Fruit fly (Drosophila melanogaster) whole organism, embryonic: ENCODE data around the gene CG10431.

Source experiments
- Abd-B ChIP-seq: fragments of 200-800 bp; sonication (Bioruptor generic); optimal IDR thresholded peaks from 2 replicates; lab custom pipeline; 2018; ENCODE audit warnings: missing biosample characterization, mild to moderate bottlenecking, missing genetic modification characterization, moderate library complexity
- Ada2b ChIP-seq: fragments of 200-800 bp; sonication (Bioruptor generic); IDR thresholded peaks from 2 replicates; pipeline ENCODE4 v1.3.6; 2022; ENCODE audit warnings: missing biosample characterization, missing genetic modification characterization
- Bteb2 ChIP-seq: fragments of 200-800 bp; sonication (Bioruptor generic); optimal IDR thresholded peaks from 2 replicates; lab custom pipeline; 2016; ENCODE audit warnings: missing biosample characterization, missing genetic modification characterization
- CG11093 ChIP-seq: fragments of 200-800 bp; sonication (Bioruptor generic); IDR thresholded peaks from 3 replicates; pipeline ENCODE4 v1.3.6; 2022; ENCODE audit warnings: missing biosample characterization, missing genetic modification characterization
- CG11504 ChIP-seq: fragments of 200-800 bp; sonication (Bioruptor generic); optimal IDR thresholded peaks from 3 replicates; lab custom pipeline; 2019; ENCODE audit warnings: missing biosample characterization, mild to moderate bottlenecking, missing genetic modification characterization, moderate library complexity
- CG12155 ChIP-seq: fragments of 200-800 bp; sonication (Bioruptor generic); optimal IDR thresholded peaks from 3 replicates; lab custom pipeline; 2016; ENCODE audit warnings: missing biosample characterization, missing genetic modification characterization
- CG12299 ChIP-seq: fragments of 200-800 bp; sonication (Bioruptor generic); optimal IDR thresholded peaks from 2 replicates; lab custom pipeline; 2018; ENCODE audit warnings: missing biosample characterization, mild to moderate bottlenecking, missing genetic modification characterization
- CG13296 ChIP-seq: fragments of 200-800 bp; sonication (Bioruptor generic); optimal IDR thresholded peaks from 3 replicates; lab custom pipeline; 2018; ENCODE audit warnings: missing biosample characterization, mild to moderate bottlenecking, missing genetic modification characterization
- CG15011 ChIP-seq: fragments of 200-800 bp; sonication (Bioruptor generic); optimal IDR thresholded peaks from 3 replicates; lab custom pipeline; 2018; ENCODE audit warnings: missing biosample characterization, mild to moderate bottlenecking, missing genetic modification characterization
- CG17612 ChIP-seq: fragments of 200-800 bp; sonication (Bioruptor generic); IDR thresholded peaks from 2 replicates; pipeline ENCODE4 v1.3.6; 2022; ENCODE audit warnings: missing biosample characterization, missing genetic modification characterization
- CG17829 ChIP-seq: fragments of 200-800 bp; optimal IDR thresholded peaks from 2 replicates; lab custom pipeline; 2019; ENCODE audit warnings: missing biosample characterization, mild to moderate bottlenecking, missing genetic modification characterization, moderate library complexity
- CG17912 ChIP-seq: fragments of 200-800 bp; sonication (Bioruptor generic); optimal IDR thresholded peaks from 2 replicates; lab custom pipeline; 2018; ENCODE audit warnings: missing biosample characterization, mild to moderate bottlenecking, missing genetic modification characterization
- CG32767 ChIP-seq: fragments of 200-800 bp; sonication (Bioruptor generic); IDR thresholded peaks from 2 replicates; pipeline ENCODE4 v1.3.6; 2022; ENCODE audit warnings: missing biosample characterization, missing genetic modification characterization
- CG5180 ChIP-seq: fragments of 200-800 bp; sonication (Bioruptor generic); optimal IDR thresholded peaks from 3 replicates; lab custom pipeline; 2017; ENCODE audit warnings: missing biosample characterization, missing genetic modification characterization, mild to moderate bottlenecking, moderate library complexity, missing genetic modification reagents
- CG6175 ChIP-seq: fragments of 200-800 bp; sonication (Bioruptor generic); IDR thresholded peaks from 3 replicates; pipeline ENCODE4 v1.3.6; 2022; ENCODE audit warnings: missing biosample characterization, missing genetic modification characterization
- CG8089 ChIP-seq: fragments of 200-800 bp; sonication (Bioruptor generic); optimal IDR thresholded peaks from 3 replicates; lab custom pipeline; 2016; ENCODE audit warnings: missing biosample characterization, missing genetic modification characterization
- CG8290 ChIP-seq, 3 experiments: fragments of 200-800 bp; sonication (Bioruptor generic); optimal IDR thresholded peaks; 2 replicates each; lab custom pipeline; 2016 to 2019; ENCODE audit warnings: missing biosample characterization in 3 of 3, missing genetic modification characterization in 3 of 3, mild to moderate bottlenecking in 2 of 3, moderate library complexity in 1 of 3
- CG8765 ChIP-seq: fragments of 200-800 bp; sonication (Bioruptor generic); IDR thresholded peaks from 2 replicates; pipeline ENCODE4 v1.3.6; 2022; ENCODE audit warnings: missing biosample characterization, missing genetic modification characterization
- CG8944 ChIP-seq: fragments of 200-800 bp; sonication (Bioruptor generic); optimal IDR thresholded peaks from 3 replicates; lab custom pipeline; 2016; ENCODE audit warnings: missing biosample characterization, missing genetic modification characterization
- CHES-1-like ChIP-seq: fragments of 200-800 bp; sonication (Bioruptor generic); optimal IDR thresholded peaks from 2 replicates; lab custom pipeline; 2016; ENCODE audit warnings: missing biosample characterization, missing genetic modification characterization
- Doc2 ChIP-seq: fragments of 200-800 bp; sonication (Bioruptor generic); IDR thresholded peaks from 2 replicates; pipeline ENCODE4 v1.3.6; 2022; ENCODE audit warnings: missing biosample characterization, missing genetic modification characterization
- Dref ChIP-seq: fragments of 200-800 bp; sonication (Bioruptor generic); IDR thresholded peaks from 2 replicates; pipeline ENCODE4 v1.3.6; 2022; ENCODE audit warnings: missing biosample characterization, missing genetic modification characterization
- ERR ChIP-seq: fragments of 200-800 bp; sonication (Bioruptor generic); optimal IDR thresholded peaks from 2 replicates; lab custom pipeline; 2016; ENCODE audit warnings: missing biosample characterization, missing genetic modification characterization
- Hr39 ChIP-seq: fragments of >200 bp; optimal IDR thresholded peaks from 2 replicates; lab custom pipeline; 2017
- Jarid2 ChIP-seq: fragments of 200-800 bp; sonication (Bioruptor generic); optimal IDR thresholded peaks from 3 replicates; lab custom pipeline; 2017; ENCODE audit warnings: mild to moderate bottlenecking, missing biosample characterization, missing genetic modification reagents, missing genetic modification characterization
- MTF-1 ChIP-seq: fragments of 200-800 bp; sonication (Bioruptor generic); optimal IDR thresholded peaks from 2 replicates; lab custom pipeline; 2018; ENCODE audit warnings: missing biosample characterization, mild to moderate bottlenecking, missing genetic modification characterization, borderline replicate concordance
- Mad ChIP-seq: fragments of 200-800 bp; sonication (Bioruptor generic); optimal IDR thresholded peaks from 2 replicates; lab custom pipeline; 2016; ENCODE audit warnings: missing biosample characterization, missing genetic modification characterization
- Neu2 ChIP-seq: fragments of 200-800 bp; sonication (Bioruptor generic); optimal IDR thresholded peaks from 3 replicates; lab custom pipeline; 2016; ENCODE audit warnings: missing biosample characterization, missing genetic modification characterization, borderline replicate concordance
- amos ChIP-seq: fragments of 200-800 bp; sonication (Bioruptor generic); IDR thresholded peaks from 2 replicates; pipeline ENCODE4 v1.3.6; 2022; ENCODE audit warnings: missing biosample characterization, missing genetic modification characterization; ENCODE audit not compliant: partially characterized antibody
- chif ChIP-seq, 2 experiments: fragments of 200-800 bp; sonication (Bioruptor generic); optimal IDR thresholded peaks; 3 replicates each; lab custom pipeline; 2016; ENCODE audit warnings: missing biosample characterization in 2 of 2, missing genetic modification characterization in 2 of 2
- dysf ChIP-seq: fragments of 200-800 bp; sonication (Bioruptor generic); IDR thresholded peaks from 3 replicates; pipeline ENCODE4 v1.3.6; 2022; ENCODE audit warnings: missing biosample characterization, missing genetic modification characterization
- esg ChIP-seq: fragments of 200-800 bp; sonication (Bioruptor generic); conservative IDR thresholded peaks from 2 replicates; pipeline ENCODE4 v1.3.6; 2022; ENCODE audit warnings: missing biosample characterization, missing genetic modification characterization
- ewg ChIP-seq: fragments of 200-800 bp; sonication (Bioruptor generic); optimal IDR thresholded peaks from 3 replicates; lab custom pipeline; 2017; ENCODE audit warnings: mild to moderate bottlenecking, missing biosample characterization, missing genetic modification reagents, missing genetic modification characterization
- fd102C ChIP-seq: fragments of 200-800 bp; sonication (Bioruptor generic); optimal IDR thresholded peaks from 2 replicates; lab custom pipeline; 2018; ENCODE audit warnings: missing biosample characterization, mild to moderate bottlenecking, missing genetic modification characterization, moderate library complexity
- fru ChIP-seq: fragments of >200 bp; optimal IDR thresholded peaks from 2 replicates; lab custom pipeline; 2017
- gce ChIP-seq: fragments of 200-800 bp; sonication (Bioruptor generic); IDR thresholded peaks from 3 replicates; pipeline ENCODE4 v1.3.6; 2022; ENCODE audit warnings: missing biosample characterization, missing genetic modification characterization
- gcm2 ChIP-seq: fragments of 200-800 bp; sonication (Bioruptor generic); optimal IDR thresholded peaks from 2 replicates; lab custom pipeline; 2016; ENCODE audit warnings: missing biosample characterization, missing genetic modification characterization
- gsb ChIP-seq: fragments of 200-800 bp; sonication (Bioruptor generic); IDR thresholded peaks from 2 replicates; pipeline ENCODE4 v1.3.6; 2022; ENCODE audit warnings: missing biosample characterization, missing genetic modification characterization
- h ChIP-seq: fragments of >200 bp; optimal IDR thresholded peaks from 2 replicates; lab custom pipeline; 2017
- insv ChIP-seq, 2 experiments: fragments of 200-800 bp; sonication (Bioruptor generic); optimal IDR thresholded peaks; 3 replicates each; lab custom pipeline; 2016 to 2018; ENCODE audit warnings: missing biosample characterization in 2 of 2, missing genetic modification characterization in 2 of 2
- jigr1 ChIP-seq: fragments of 200-800 bp; sonication (Bioruptor generic); IDR thresholded peaks from 3 replicates; pipeline ENCODE4 v1.3.6; 2022; ENCODE audit warnings: missing biosample characterization, missing genetic modification characterization
- jumu ChIP-seq: fragments of 200-800 bp; sonication (Bioruptor generic); optimal IDR thresholded peaks from 3 replicates; lab custom pipeline; 2016; ENCODE audit warnings: missing biosample characterization, missing genetic modification characterization
- klu ChIP-seq: fragments of 200-800 bp; sonication (Bioruptor generic); IDR thresholded peaks from 2 replicates; pipeline ENCODE4 v1.3.6; 2022; ENCODE audit warnings: missing biosample characterization, missing genetic modification characterization
- onecut ChIP-seq: fragments of 200-800 bp; sonication (Bioruptor generic); IDR thresholded peaks from 2 replicates; pipeline ENCODE4 v1.3.6; 2022; ENCODE audit warnings: missing biosample characterization, missing genetic modification characterization
- p53 ChIP-seq: fragments of 200-800 bp; sonication (Bioruptor generic); optimal IDR thresholded peaks from 2 replicates; lab custom pipeline; 2016; ENCODE audit warnings: missing biosample characterization, missing genetic modification characterization
- slp2 ChIP-seq: fragments of 200-800 bp; sonication (Bioruptor generic); optimal IDR thresholded peaks from 2 replicates; lab custom pipeline; 2016; ENCODE audit warnings: missing biosample characterization, missing genetic modification characterization
- sqz ChIP-seq: fragments of 200-800 bp; sonication (Bioruptor generic); optimal IDR thresholded peaks from 3 replicates; lab custom pipeline; 2018; ENCODE audit warnings: missing biosample characterization, mild to moderate bottlenecking, missing genetic modification characterization
- stwl ChIP-seq: fragments of 200-800 bp; sonication (Bioruptor generic); optimal IDR thresholded peaks from 3 replicates; lab custom pipeline; 2018; ENCODE audit warnings: missing biosample characterization, mild to moderate bottlenecking, missing genetic modification characterization, moderate library complexity
- tap ChIP-seq: fragments of 200-800 bp; optimal IDR thresholded peaks from 3 replicates; lab custom pipeline; 2019; ENCODE audit warnings: missing biosample characterization, mild to moderate bottlenecking, missing genetic modification characterization, moderate library complexity
- twi ChIP-seq: fragments of 200-800 bp; optimal IDR thresholded peaks from 2 replicates; lab custom pipeline; 2019; ENCODE audit warnings: missing biosample characterization, mild to moderate bottlenecking, missing genetic modification characterization, moderate library complexity
- wek ChIP-seq: fragments of 200-800 bp; sonication (Bioruptor generic); optimal IDR thresholded peaks from 3 replicates; lab custom pipeline; 2018; ENCODE audit warnings: missing biosample characterization, mild to moderate bottlenecking, missing genetic modification characterization, moderate library complexity
- zen ChIP-seq: fragments of 200-800 bp; sonication (Bioruptor generic); optimal IDR thresholded peaks from 3 replicates; lab custom pipeline; 2018; ENCODE audit warnings: missing biosample characterization, mild to moderate bottlenecking, missing genetic modification characterization, moderate library complexity

The CG10431 gene

DNA sequence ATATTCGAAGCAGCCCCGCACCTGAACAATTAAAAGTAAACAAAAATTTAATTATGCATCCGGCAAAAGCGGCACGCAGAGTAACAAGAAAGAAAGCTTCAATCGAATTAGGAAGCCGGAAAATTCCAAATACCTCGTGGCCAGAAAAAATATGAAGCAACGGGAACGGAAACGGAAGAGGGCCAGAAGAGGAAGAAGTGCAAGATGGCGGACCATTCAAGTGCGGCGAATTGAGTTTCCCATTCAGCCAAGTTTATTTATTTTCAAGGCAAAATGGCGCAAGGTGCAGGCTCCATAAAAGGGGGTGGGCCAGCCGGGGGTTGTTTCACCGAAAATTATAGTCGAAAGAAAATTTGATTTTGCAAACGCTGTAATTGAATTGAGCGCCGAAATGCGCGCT is 39.9 kb upstream of the CG10431 start (continued):
- peak; percentile 10 for TF ChIP-seq stwl
- no peak for TF ChIP-seq gsb (GFP tag; lab: Robert Waterston, UW)
- no peak for TF ChIP-seq CG11504 (tag; lab: Kevin White, UChicago)
- TF ChIP-seq CHES-1-like (GFP tag; lab: Kevin White, UChicago) = no peak
- TF ChIP-seq jigr1 (GFP tag; lab: Robert Waterston, UW) = no peak
- TF ChIP-seq Jarid2 (GFP tag; lab: Kevin White, UChicago) = peak; percentile 27
- TF ChIP-seq CG12155 (GFP tag; lab: Kevin White, UChicago) = no peak
- no peak for TF ChIP-seq jumu (GFP tag; lab: Kevin White, UChicago)
- TF ChIP-seq insv (GFP tag; optimal IDR thresholded peaks at IDR 0.05; lab: Kevin White, UChicago) = peak in 1 of 2 experiments; percentile 3
- no peak for TF ChIP-seq CG5180 (GFP tag; lab: Kevin White, UChicago)
- TF ChIP-seq Doc2 (GFP tag; lab: Robert Waterston, UW) = no peak
- no peak for TF ChIP-seq CG12299 (tag; lab: Kevin White, UChicago)
- TF ChIP-seq Ada2b (GFP tag; lab: Robert Waterston, UW) = no peak
- peak; percentile 59 for TF ChIP-seq fd102C (GFP tag; lab: Kevin White, UChicago)
- no peak for TF ChIP-seq p53
- no peak for TF ChIP-seq Hr39
- TF ChIP-seq Dref (GFP tag; lab: Robert Waterston, UW) = no peak
- no peak for TF ChIP-seq esg (GFP tag; lab: Robert Waterston, UW)
- no peak for TF ChIP-seq CG8944 (GFP tag; lab: Kevin White, UChicago)
- peak; percentile 1 for TF ChIP-seq ewg (GFP tag; lab: Kevin White, UChicago)
- no peak for TF ChIP-seq CG32767
- TF ChIP-seq fru = no peak
- TF ChIP-seq slp2 = no peak
- TF ChIP-seq CG6175 (GFP tag; lab: Robert Waterston, UW) = no peak
- TF ChIP-seq CG17829 = no peak
- TF ChIP-seq Mad (GFP tag; lab: Kevin White, UChicago) = no peak
- TF ChIP-seq onecut (GFP tag; lab: Robert Waterston, UW) = peak; percentile 18; the same call in 1 of the 2 replicates
- TF ChIP-seq amos (GFP tag; lab: Robert Waterston, UW) = no peak
- TF ChIP-seq CG8089 (GFP tag; lab: Kevin White, UChicago) = no peak
- TF ChIP-seq zen (tag; lab: Kevin White, UChicago) = peak; percentile 43
- no peak for TF ChIP-seq CG17612 (GFP tag; lab: Robert Waterston, UW)
- TF ChIP-seq Neu2 (GFP tag; lab: Kevin White, UChicago) = no peak
- peak; percentile 11 for TF ChIP-seq twi (tag; lab: Kevin White, UChicago)
- no peak for TF ChIP-seq chif (GFP tag; optimal IDR thresholded peaks at IDR 0.05; lab: Kevin White, UChicago)
- TF ChIP-seq klu = no peak
- TF ChIP-seq CG13296 = no peak
- TF ChIP-seq CG8290 (GFP tag; optimal IDR thresholded peaks at IDR 0.05; lab: Kevin White, UChicago) = no peak
- TF ChIP-seq CG8290 (tag; optimal IDR thresholded peaks at IDR 0.05; lab: Kevin White, UChicago) = peak in 1 of 2 experiments; percentile 32
- TF ChIP-seq gcm2 (GFP tag; lab: Kevin White, UChicago) = no peak
- no peak for TF ChIP-seq tap (tag; lab: Kevin White, UChicago)
- TF ChIP-seq CG8765 (GFP tag; lab: Robert Waterston, UW) = no peak
- no peak for TF ChIP-seq h (lab: Kevin White, UChicago)
- 0 out of 3 replicates have a peak, but pooled peaks have one; percentile 25 for TF ChIP-seq CG11093
- TF ChIP-seq CG17912 (GFP tag; lab: Kevin White, UChicago) = no peak
- TF ChIP-seq sqz = peak; percentile 42
- no peak for TF ChIP-seq dysf (GFP tag; lab: Robert Waterston, UW)
- peak; percentile 46 for TF ChIP-seq MTF-1 (GFP tag; lab: Kevin White, UChicago)
- no peak for TF ChIP-seq Abd-B (GFP tag; lab: Kevin White, UChicago)
- no peak for TF ChIP-seq CG15011 (GFP tag; lab: Kevin White, UChicago)
- no peak for TF ChIP-seq Bteb2
- TF ChIP-seq gce (GFP tag; lab: Robert Waterston, UW) = 0 out of 3 replicates have a peak, but pooled peaks have one; percentile 28
- TF ChIP-seq wek (GFP tag; lab: Kevin White, UChicago) = peak; percentile 5
- no peak for TF ChIP-seq ERR (GFP tag; lab: Kevin White, UChicago)
